Fruit fly (Drosophila melanogaster): Measurements from ENCODE around the gene CG5646.

CG5646 gene

dm6 chr3R:27554964-27555363 is 6.2 kb downstream of the CG5646 start (continued):
- TF ChIP-seq CG13123 (GFP tag; optimal IDR thresholded peaks at IDR 0.05) (peak; percentile 54), CG16779 (GFP tag; IDR thresholded peaks at IDR 0.05) (peak; percentile 16; the same call in 1 of the 2 replicates), lola (GFP tag; optimal IDR thresholded peaks at IDR 0.05) (peak in 1 of 3 experiments; percentile 73), Bgb (GFP tag; IDR thresholded peaks at IDR 0.05; ENCODE audit: partially characterized antibody) (no peak), Opbp (GFP tag; IDR thresholded peaks at IDR 0.05; ENCODE audit: partially characterized antibody) (no peak), repo (GFP tag; optimal IDR thresholded peaks at IDR 0.05) (peak; percentile 45), Meics (GFP tag; optimal IDR thresholded peaks at IDR 0.05) (peak; percentile 73), Fer2 (tag; optimal IDR thresholded peaks at IDR 0.05) (peak; percentile 37), so (GFP tag; IDR thresholded peaks at IDR 0.05) (peak; percentile 85), nerfin-1 (tag; optimal IDR thresholded peaks at IDR 0.05) (peak; percentile 78), CG13287 (GFP tag; IDR thresholded peaks at IDR 0.05; ENCODE audit: partially characterized antibody) (no peak), D (optimal IDR thresholded peaks at IDR 0.05) (no peak), D (GFP tag; optimal IDR thresholded peaks at IDR 0.05) (peak; percentile 85), PHDP (tag; optimal IDR thresholded peaks at IDR 0.05) (peak; percentile 86), CG11560 (tag; IDR thresholded peaks at IDR 0.05) (0 out of 3 replicates have a peak, but pooled peaks have one; percentile 15), CG10543 (GFP tag; optimal IDR thresholded peaks at IDR 0.05) (peak; percentile 41), tna (GFP tag; IDR thresholded peaks at IDR 0.05; ENCODE audit: partially characterized antibody) (no peak), dati (GFP tag; IDR thresholded peaks at IDR 0.05) (peak; percentile 57; the same call in 1 of the 2 replicates), grau (tag; optimal IDR thresholded peaks at IDR 0.05) (peak; percentile 82), Deaf1 (tag; optimal IDR thresholded peaks at IDR 0.05) (no peak), Hmx (GFP tag; optimal IDR thresholded peaks at IDR 0.05) (no peak), CG6683 (GFP tag; optimal IDR thresholded peaks at IDR 0.05) (peak; percentile 51), disco-r (GFP tag; optimal IDR thresholded peaks at IDR 0.05) (peak; percentile 35), inv (GFP tag; IDR thresholded peaks at IDR 0.05; ENCODE audit: partially characterized antibody) (no peak), Ets97D (GFP tag; optimal IDR thresholded peaks at IDR 0.05) (peak; percentile 1), CG33557 (GFP tag; optimal IDR thresholded peaks at IDR 0.05) (peak; percentile 58), btn (GFP tag; optimal IDR thresholded peaks at IDR 0.05) (peak; percentile 8), knrl (GFP tag; IDR thresholded peaks at IDR 0.05; ENCODE audit: partially characterized antibody) (no peak)

- TF ChIP-seq CG30020 (tag; optimal IDR thresholded peaks at IDR 0.05) (no peak), bsh (GFP tag; optimal IDR thresholded peaks at IDR 0.05) (peak; percentile 15 to 57), Mrtf (GFP tag; IDR thresholded peaks at IDR 0.05) (no peak), CG8924 (tag; optimal IDR thresholded peaks at IDR 0.05) (peak; percentile 53), CG15601 (tag; optimal IDR thresholded peaks at IDR 0.05) (peak; percentile 17), tgo (GFP tag; IDR thresholded peaks at IDR 0.05) (peak; percentile 57), CG6654 (GFP tag; optimal IDR thresholded peaks at IDR 0.05) (no peak), psq (GFP tag; optimal IDR thresholded peaks at IDR 0.05) (no peak), ssp (GFP tag; IDR thresholded peaks at IDR 0.05) (peak; percentile 47), gcm2 (GFP tag; optimal IDR thresholded peaks at IDR 0.05) (no peak), Deaf1 (tag; optimal IDR thresholded peaks at IDR 0.05) (no peak), tup (GFP tag; optimal IDR thresholded peaks at IDR 0.05) (no peak), CG7987 (GFP tag; optimal IDR thresholded peaks at IDR 0.05) (no peak), zen (tag; optimal IDR thresholded peaks at IDR 0.05) (peak; percentile 55), caup (GFP tag; optimal IDR thresholded peaks at IDR 0.05; ENCODE audit: severe bottlenecking) (no peak), toy (GFP tag; IDR thresholded peaks at IDR 0.05) (no peak), CG30431 (GFP tag; optimal IDR thresholded peaks at IDR 0.05) (no peak), fu2 (GFP tag; optimal IDR thresholded peaks at IDR 0.05) (no peak), CG1529 (GFP tag; optimal IDR thresholded peaks at IDR 0.05) (peak; percentile 25), TFAM (GFP tag; optimal IDR thresholded peaks at IDR 0.05) (no peak), amos (GFP tag; IDR thresholded peaks at IDR 0.05; ENCODE audit: partially characterized antibody) (no peak), GATAe (GFP tag; conservative IDR thresholded peaks at IDR 0.05) (no peak), tna (GFP tag; IDR thresholded peaks at IDR 0.05; ENCODE audit: partially characterized antibody) (no peak), ash1 (GFP tag; optimal IDR thresholded peaks at IDR 0.05) (no peak)
Observed at dm6 chr3R:27553921-27554320, 7.2 kb downstream of the CG5646 start.

Measured in whole organism, embryonic.